Worm (Caenorhabditis elegans): Measurements from ENCODE around the gene ntl-3.

Gene ntl-3

DNA sequence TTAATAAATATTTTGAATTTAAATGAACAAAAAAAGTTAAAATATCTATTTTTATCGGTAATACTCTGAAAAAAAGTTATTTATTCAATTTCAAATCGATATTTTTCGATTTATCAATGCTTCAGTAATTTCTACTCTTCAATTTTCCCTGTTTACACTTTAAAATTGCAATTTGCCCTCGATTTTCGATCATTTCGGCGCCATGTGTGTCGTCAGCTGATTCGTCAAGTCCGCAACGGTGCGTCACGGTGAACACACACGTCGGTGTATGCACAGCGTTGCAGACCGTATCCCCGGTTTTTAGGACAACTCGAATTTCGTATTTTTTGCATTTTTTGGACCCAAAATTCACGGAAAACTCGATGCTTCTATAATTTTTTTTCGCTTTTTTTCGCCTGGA, 23.0 kb downstream of the ntl-3 start, which contains the start of gene C18D11.3 (continued):
- TF ChIP-seq bed-2 (GFP tag; IDR thresholded peaks at IDR 0.05): no peak
- peak; percentile 64 for TF ChIP-seq pha-4 (tag; optimal IDR thresholded peaks at IDR 0.05)
- no peak for TF ChIP-seq B0261.1 (tag; optimal IDR thresholded peaks at IDR 0.05)
- TF ChIP-seq hlh-12 (tag; optimal IDR thresholded peaks at IDR 0.05): no peak
- TF ChIP-seq C06A6.2 (GFP tag; conservative IDR thresholded peaks at IDR 0.05): peak; percentile 39; the same call in 1 of the 2 replicates
- peak; percentile 80 for TF ChIP-seq K12H6.12 (tag; optimal IDR thresholded peaks at IDR 0.05)
- TF ChIP-seq repo-1 (tag; optimal IDR thresholded peaks at IDR 0.05): no peak
- peak in 1 of 3 experiments; percentile 70 for TF ChIP-seq lin-35 (GFP tag; optimal IDR thresholded peaks at IDR 0.05)
- peak; percentile 49; the same call in 1 of the 2 replicates for TF ChIP-seq D2030.7 (GFP tag; IDR thresholded peaks at IDR 0.05)
- no peak for TF ChIP-seq F49E8.2 (tag; optimal IDR thresholded peaks at IDR 0.05; ENCODE audit: insufficient read depth)
- peak; percentile 72 for TF ChIP-seq lin-40 (tag; optimal IDR thresholded peaks at IDR 0.05)
- TF ChIP-seq chd-7 (tag; optimal IDR thresholded peaks at IDR 0.05): no peak
- TF ChIP-seq ztf-28 (GFP tag; IDR thresholded peaks at IDR 0.05): 0 out of 2 replicates have a peak, but pooled peaks have one; percentile 7
- TF ChIP-seq egrh-3 (GFP tag; IDR thresholded peaks at IDR 0.05): 0 out of 2 replicates have a peak, but pooled peaks have one; percentile 14
- no peak for TF ChIP-seq C17E4.6 (GFP tag; IDR thresholded peaks at IDR 0.05)
- TF ChIP-seq akir-1 (GFP tag; optimal IDR thresholded peaks at IDR 0.05): no peak
- TF ChIP-seq attf-5 (GFP tag; optimal IDR thresholded peaks at IDR 0.05): peak; percentile 94
- TF ChIP-seq T07F8.4 (tag; optimal IDR thresholded peaks at IDR 0.05): no peak
- peak; percentile 69; the same call in 1 of the 2 replicates for TF ChIP-seq egl-44 (GFP tag; IDR thresholded peaks at IDR 0.05)
- TF ChIP-seq die-1 (tag; optimal IDR thresholded peaks at IDR 0.05): no peak
- TF ChIP-seq B0035.1 (tag; optimal IDR thresholded peaks at IDR 0.05): no peak
- TF ChIP-seq ekl-4 (GFP tag; IDR thresholded peaks at IDR 0.05): peak; percentile 65; the same call in 1 of the 2 replicates
- TF ChIP-seq ccch-3 (GFP tag; optimal IDR thresholded peaks at IDR 0.05): no peak
- TF ChIP-seq hlh-26 (GFP tag; conservative IDR thresholded peaks at IDR 0.05): no peak
- TF ChIP-seq pbrm-1 (GFP tag; IDR thresholded peaks at IDR 0.05): peak; percentile 81
- TF ChIP-seq nhr-179 (tag; optimal IDR thresholded peaks at IDR 0.05): no peak
- no peak for TF ChIP-seq ztf-26 (tag; optimal IDR thresholded peaks at IDR 0.05)
- TF ChIP-seq F23B12.7 (tag; optimal IDR thresholded peaks at IDR 0.05; ENCODE audit: insufficient read depth): peak; percentile 57
- no peak for TF ChIP-seq nhr-27 (tag; optimal IDR thresholded peaks at IDR 0.05)
- peak; percentile 71; the same call in 1 of the 2 replicates for TF ChIP-seq Y67H2A.10 (GFP tag; conservative IDR thresholded peaks at IDR 0.05)
- no peak for TF ChIP-seq lir-1 (GFP tag; conservative IDR thresholded peaks at IDR 0.05)
- TF ChIP-seq somi-1 (GFP tag; optimal IDR thresholded peaks at IDR 0.05): no peak
- no peak for TF ChIP-seq F52B5.7 (tag; optimal IDR thresholded peaks at IDR 0.05)
- peak; percentile 15 for TF ChIP-seq madf-10 (tag; optimal IDR thresholded peaks at IDR 0.05)
- no peak for TF ChIP-seq Y79H2A.3 (GFP tag; conservative IDR thresholded peaks at IDR 0.05)
- no peak for TF ChIP-seq ceh-40 (GFP tag; IDR thresholded peaks at IDR 0.05)
- peak; percentile 33; the same call in 1 of the 2 replicates for TF ChIP-seq ceh-91 (GFP tag; IDR thresholded peaks at IDR 0.05)
- TF ChIP-seq aptf-2 (GFP tag; conservative IDR thresholded peaks at IDR 0.05): no peak
- no peak for TF ChIP-seq gei-17 (GFP tag; optimal IDR thresholded peaks at IDR 0.05)
- peak; percentile 32 for TF ChIP-seq athp-1 (tag; optimal IDR thresholded peaks at IDR 0.05)
- TF ChIP-seq xnd-1 (tag; optimal IDR thresholded peaks at IDR 0.05): no peak
- no peak for TF ChIP-seq ztf-3 (GFP tag; optimal IDR thresholded peaks at IDR 0.05)
- TF ChIP-seq lag-1 (GFP tag; IDR thresholded peaks at IDR 0.05): no peak
- TF ChIP-seq snpc-4 (GFP tag; optimal IDR thresholded peaks at IDR 0.05): peak; percentile 32
- peak in 3 of 4 experiments; percentile 26 to 71 (median 52) for TF ChIP-seq snpc-4 (tag; optimal IDR thresholded peaks at IDR 0.05)
- no peak for TF ChIP-seq ZK185.1 (tag; optimal IDR thresholded peaks at IDR 0.05; ENCODE audit: poor library complexity, severe bottlenecking)
- TF ChIP-seq lsy-27 (tag; optimal IDR thresholded peaks at IDR 0.05; ENCODE audit: borderline replicate concordance, insufficient read depth): no peak
- TF ChIP-seq madf-6 (GFP tag; IDR thresholded peaks at IDR 0.05): peak; percentile 67; the same call in 1 of the 2 replicates

Measured in whole organism, young adult.